Fruit fly (Drosophila melanogaster): Measurements from ENCODE around the gene Gal.
A peak's percentile ranks its signal among the peaks of the same experiment; 100 is the strongest.

Gal gene

dm6 chr2L:5964851-5965250 is 41.8 kb downstream of the Gal start, which contains the start of gene psd:
TSS of gene psd (minus strand) at chr2L:5964951.
- peak; percentile 48 for TF ChIP-seq Eip78C (GFP tag)
- TF ChIP-seq fd85E (GFP tag; optimal IDR thresholded peaks at IDR 0.05) = no peak
- no peak for TF ChIP-seq CG6163 (GFP tag; IDR thresholded peaks at IDR 0.05)
- no peak for TF ChIP-seq Hr4 (GFP tag; optimal IDR thresholded peaks at IDR 0.05)

- TF ChIP-seq Eip93F (GFP tag; optimal IDR thresholded peaks at IDR 0.05) (no peak), Ets96B (tag; optimal IDR thresholded peaks at IDR 0.05) (no peak), CG7368 (GFP tag; optimal IDR thresholded peaks at IDR 0.05) (no peak), CG8319 (GFP tag; optimal IDR thresholded peaks at IDR 0.05) (no peak), CG6792 (GFP tag; optimal IDR thresholded peaks at IDR 0.05) (no peak), Smox (GFP tag; optimal IDR thresholded peaks at IDR 0.05) (no peak), CG6163 (GFP tag; IDR thresholded peaks at IDR 0.05) (no peak)
These were observed 42.4 kb downstream of the Gal start for dm6 chr2L:5964211-5964610.

- TF ChIP-seq CG7368 (GFP tag; optimal IDR thresholded peaks at IDR 0.05) (no peak), eg (GFP tag; IDR thresholded peaks at IDR 0.05) (no peak), Hr39 (GFP tag; optimal IDR thresholded peaks at IDR 0.05) (no peak), net (GFP tag; optimal IDR thresholded peaks at IDR 0.05) (no peak), lz (GFP tag; optimal IDR thresholded peaks at IDR 0.05) (no peak), CG11762 (GFP tag; optimal IDR thresholded peaks at IDR 0.05; ENCODE audit: insufficient read depth) (no peak), esn (GFP tag; optimal IDR thresholded peaks at IDR 0.05) (no peak), CG11294 (GFP tag; IDR thresholded peaks at IDR 0.05) (no peak), Met (GFP tag; optimal IDR thresholded peaks at IDR 0.05) (no peak), Sox15 (GFP tag; optimal IDR thresholded peaks at IDR 0.05) (no peak), CG3919 (GFP tag; optimal IDR thresholded peaks at IDR 0.05) (no peak), Sox14 (GFP tag; optimal IDR thresholded peaks at IDR 0.05) (no peak), CG9139 (GFP tag; optimal IDR thresholded peaks at IDR 0.05) (no peak)
These were observed 43.4 kb downstream of the Gal start for dm6 chr2L:5963251-5963650.

- TF ChIP-seq CG6792 (GFP tag; optimal IDR thresholded peaks at IDR 0.05) = no peak
- TF ChIP-seq ss (GFP tag; optimal IDR thresholded peaks at IDR 0.05) = peak in 1 of 2 experiments; percentile 98
These were observed 45.3 kb downstream of the Gal start for dm6 chr2L:5961169-5961918.

- no peak for TF ChIP-seq CG6163 (GFP tag; IDR thresholded peaks at IDR 0.05)
- no peak for TF ChIP-seq CG3919 (GFP tag; optimal IDR thresholded peaks at IDR 0.05)
- TF ChIP-seq Hr38 (GFP tag; optimal IDR thresholded peaks at IDR 0.05) = no peak
- no peak for TF ChIP-seq Ets21C (GFP tag; optimal IDR thresholded peaks at IDR 0.05)
- TF ChIP-seq eg (GFP tag; IDR thresholded peaks at IDR 0.05) = no peak
- no peak for TF ChIP-seq Gug (GFP tag; IDR thresholded peaks at IDR 0.05)
- no peak for TF ChIP-seq lz (GFP tag; optimal IDR thresholded peaks at IDR 0.05)
- TF ChIP-seq Blimp-1 (GFP tag; optimal IDR thresholded peaks at IDR 0.05) = no peak
- TF ChIP-seq salr (GFP tag; optimal IDR thresholded peaks at IDR 0.05) = no peak
- no peak for TF ChIP-seq CG11902 (GFP tag; optimal IDR thresholded peaks at IDR 0.05)
These were observed 46.6 kb downstream of the Gal start, which contains the start of gene Vm26Aa for dm6 chr2L:5959863-5960658. TSS of gene Vm26Aa (minus strand) at chr2L:5960340.
